Worm (Caenorhabditis elegans) whole organism, L2 larva: ENCODE data around the gene Y57A10A.13.

ENCODE experiments used
- R02D3.7 ChIP-seq: fragments of 150-350 bp; optimal IDR thresholded peaks from 2 replicates; lab custom pipeline; 2014; ENCODE audit warnings: missing biosample characterization, missing genetic modification characterization
- egl-27 ChIP-seq: sonication (generic microtip); optimal IDR thresholded peaks from 3 replicates; lab custom pipeline; 2017; ENCODE audit warnings: missing biosample characterization, missing genetic modification reagents, missing genetic modification characterization
- elt-3 ChIP-seq: sonication (generic microtip); optimal IDR thresholded peaks from 2 replicates; lab custom pipeline; 2017; ENCODE audit warnings: missing biosample characterization, missing genetic modification characterization
- mdl-1 ChIP-seq, 2 experiments: fragments of 150-350 bp in 1 of 2; sonication (generic microtip) in 1 of 2; optimal IDR thresholded peaks; 2 replicates each; lab custom pipeline; 2017; ENCODE audit warnings: missing biosample characterization in 2 of 2, missing genetic modification characterization in 2 of 2
- nhr-11 ChIP-seq: fragments of 150-350 bp; optimal IDR thresholded peaks from 2 replicates; lab custom pipeline; 2014; ENCODE audit warnings: missing biosample characterization, missing genetic modification characterization
- peb-1 ChIP-seq: fragments of 150-350 bp; optimal IDR thresholded peaks from 2 replicates; lab custom pipeline; 2014; ENCODE audit warnings: missing biosample characterization, missing genetic modification characterization

DNA sequence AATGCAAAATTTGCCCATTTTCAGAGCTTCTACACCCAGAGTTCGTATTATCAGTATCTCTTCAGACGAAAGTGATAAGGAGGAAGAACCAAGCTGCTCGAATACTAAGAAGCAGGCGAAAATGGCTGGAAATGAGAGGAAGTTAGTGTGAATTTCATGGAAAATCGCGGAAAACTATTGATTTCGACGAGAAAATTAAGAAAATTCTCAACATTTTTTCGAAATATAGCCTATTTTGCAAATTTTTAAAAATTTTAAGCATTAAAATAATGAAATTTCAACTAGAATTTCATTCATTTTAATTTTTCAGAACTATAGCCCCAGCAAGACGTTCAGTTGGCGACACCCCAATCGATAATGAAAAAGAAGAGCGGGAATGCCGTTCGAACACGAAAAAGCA lies 41.1 kb downstream of the Y57A10A.13 start:
- TF ChIP-seq nhr-11 (tag; lab: Kevin White, UChicago): no peak
- no peak for TF ChIP-seq egl-27 (tag; lab: Kevin White, UChicago)
- TF ChIP-seq peb-1: no peak
- no peak for TF ChIP-seq mdl-1 (tag; optimal IDR thresholded peaks at IDR 0.05; lab: Kevin White, UChicago)
- TF ChIP-seq elt-3: no peak
- no peak for TF ChIP-seq R02D3.7 (tag; lab: Kevin White, UChicago)
